Fruit fly (Drosophila melanogaster): Measurements from ENCODE around the gene CG13083.

The CG13083 gene

dm6 chr2L:19518636-19519086 is 31.4 kb downstream of the CG13083 start, which contains the start of gene CG10132 (continued):
- TF ChIP-seq Opbp (GFP tag; IDR thresholded peaks at IDR 0.05; ENCODE audit: partially characterized antibody) (0 out of 3 replicates have a peak, but pooled peaks have one; percentile 13), Trl (optimal IDR thresholded peaks at IDR 0.05) (no peak), Trl (GFP tag; optimal IDR thresholded peaks at IDR 0.05) (no peak), CG32532 (GFP tag; IDR thresholded peaks at IDR 0.05) (no peak), pfk (GFP tag; optimal IDR thresholded peaks at IDR 0.05) (no peak), Eip74EF (GFP tag; optimal IDR thresholded peaks at IDR 0.05) (no peak), HLH4C (GFP tag; IDR thresholded peaks at IDR 0.05; ENCODE audit: partially characterized antibody) (peak; percentile 78), Rfx (GFP tag; IDR thresholded peaks at IDR 0.05) (no peak), so (GFP tag; IDR thresholded peaks at IDR 0.05) (no peak), CG43689 (GFP tag; IDR thresholded peaks at IDR 0.05) (no peak), sc (optimal IDR thresholded peaks at IDR 0.05) (no peak), sc (GFP tag; optimal IDR thresholded peaks at IDR 0.05) (no peak), Bgb (GFP tag; IDR thresholded peaks at IDR 0.05; ENCODE audit: partially characterized antibody) (peak; percentile 41; the same call in 1 of the 2 replicates), onecut (GFP tag; IDR thresholded peaks at IDR 0.05) (0 out of 2 replicates have a peak, but pooled peaks have one; percentile 6), sna (GFP tag; IDR thresholded peaks at IDR 0.05; ENCODE audit: partially characterized antibody) (peak; percentile 16; the same call in 1 of the 2 replicates), CG32767 (GFP tag; IDR thresholded peaks at IDR 0.05) (peak; percentile 72; the same call in 1 of the 2 replicates), crp (GFP tag; optimal IDR thresholded peaks at IDR 0.05) (no peak), sens (GFP tag) (peak; percentile 66), CG4820 (GFP tag; optimal IDR thresholded peaks at IDR 0.05) (no peak), CG32772 (GFP tag; IDR thresholded peaks at IDR 0.05) (no peak), tgo (GFP tag; IDR thresholded peaks at IDR 0.05) (no peak), otp (GFP tag; IDR thresholded peaks at IDR 0.05) (no peak), seq (GFP tag; IDR thresholded peaks at IDR 0.05) (no peak), CG4360 (GFP tag; IDR thresholded peaks at IDR 0.05) (no peak), CG30431 (GFP tag; optimal IDR thresholded peaks at IDR 0.05) (no peak), tin (GFP tag; optimal IDR thresholded peaks at IDR 0.05) (no peak), CG31224 (GFP tag; IDR thresholded peaks at IDR 0.05) (no peak), CG8765 (GFP tag; IDR thresholded peaks at IDR 0.05) (no peak), CG2678 (tag; optimal IDR thresholded peaks at IDR 0.05) (no peak), bbx (GFP tag; IDR thresholded peaks at IDR 0.05; ENCODE audit: partially characterized antibody) (peak; percentile 53; the same call in 1 of the 2 replicates), sob (GFP tag; IDR thresholded peaks at IDR 0.05) (no peak), zfh2 (GFP tag; optimal IDR thresholded peaks at IDR 0.05) (no peak)

dm6 chr2L:19519611-19520010 is 32.3 kb downstream of the CG13083 start:
- no peak for TF ChIP-seq Drgx (GFP tag; IDR thresholded peaks at IDR 0.05)
- TF ChIP-seq CG15479 (GFP tag; optimal IDR thresholded peaks at IDR 0.05) = no peak
- no peak for TF ChIP-seq Hr3 (GFP tag; optimal IDR thresholded peaks at IDR 0.05)
- no peak for TF ChIP-seq CG6175 (GFP tag; IDR thresholded peaks at IDR 0.05)
- no peak for TF ChIP-seq pita (GFP tag; optimal IDR thresholded peaks at IDR 0.05)
- TF ChIP-seq CG11398 (GFP tag; optimal IDR thresholded peaks at IDR 0.05) = no peak
- no peak for TF ChIP-seq Xrp1 (GFP tag; IDR thresholded peaks at IDR 0.05)
- TF ChIP-seq stc (GFP tag; IDR thresholded peaks at IDR 0.05) = no peak
- TF ChIP-seq Dip2 (GFP tag; IDR thresholded peaks at IDR 0.05) = no peak
- TF ChIP-seq HLHmδ (GFP tag; optimal IDR thresholded peaks at IDR 0.05) = no peak
- TF ChIP-seq CoRest (tag; optimal IDR thresholded peaks at IDR 0.05) = no peak
- no peak for TF ChIP-seq pnt (GFP tag; optimal IDR thresholded peaks at IDR 0.05)
- 0 out of 2 replicates have a peak, but pooled peaks have one; percentile 22 for TF ChIP-seq Dref (GFP tag; IDR thresholded peaks at IDR 0.05)
- no peak for TF ChIP-seq CG6854 (GFP tag; optimal IDR thresholded peaks at IDR 0.05)
- TF ChIP-seq CG17912 (GFP tag; optimal IDR thresholded peaks at IDR 0.05) = no peak
- no peak for TF ChIP-seq Ada2b (GFP tag; IDR thresholded peaks at IDR 0.05)
- TF ChIP-seq klu (GFP tag; IDR thresholded peaks at IDR 0.05) = no peak
- no peak for TF ChIP-seq bbx (GFP tag; IDR thresholded peaks at IDR 0.05; ENCODE audit: partially characterized antibody)
- TF ChIP-seq CG2129 (GFP tag; IDR thresholded peaks at IDR 0.05; ENCODE audit: partially characterized antibody) = no peak
- no peak for TF ChIP-seq Myb (GFP tag; optimal IDR thresholded peaks at IDR 0.05)
- no peak for TF ChIP-seq Rx (GFP tag; IDR thresholded peaks at IDR 0.05)
- no peak for TF ChIP-seq insv (GFP tag; optimal IDR thresholded peaks at IDR 0.05)
- peak; percentile 35; the same call in 1 of the 2 replicates for TF ChIP-seq CG32767 (GFP tag; IDR thresholded peaks at IDR 0.05)

All from whole organism, embryonic.